Worm (Caenorhabditis elegans) whole organism, L3 larva: ENCODE measurements around the gene scl-19.
"Not testable (repeated sequence)": the region's sequence is repeated elsewhere in the genome, so short reads cannot be mapped to it uniquely, and the experiment has no call there.

Experiments used
- R02D3.7 ChIP-seq: fragments of 150-350 bp; optimal IDR thresholded peaks from 2 replicates; lab custom pipeline; 2014; ENCODE audit warnings: missing biosample characterization, missing genetic modification characterization
- ZK546.5 ChIP-seq: sonication (generic microtip); optimal IDR thresholded peaks from 2 replicates; lab custom pipeline; 2017; ENCODE audit warnings: missing biosample characterization, missing genetic modification characterization
- aly-2 ChIP-seq: fragments of 150-350 bp; optimal IDR thresholded peaks from 2 replicates; lab custom pipeline; 2014; ENCODE audit warnings: missing biosample characterization, missing genetic modification characterization
- elt-1 ChIP-seq: fragments of 150-350 bp; optimal IDR thresholded peaks from 2 replicates; lab custom pipeline; 2014; ENCODE audit warnings: missing biosample characterization, missing genetic modification characterization
- elt-2 ChIP-seq: sonication (generic microtip); optimal IDR thresholded peaks from 2 replicates; lab custom pipeline; 2016; ENCODE audit warnings: missing genetic modification reagents, mild to moderate bottlenecking, missing genetic modification characterization, missing compliant biosample characterization
- elt-3 ChIP-seq, 3 experiments: fragments of 150-350 bp in 1 of 3; sonication (generic microtip) in 2 of 3; optimal IDR thresholded peaks; 2 replicates in 2 of 3; 4 replicates in 1 of 3; lab custom pipeline; 2014 to 2017; ENCODE audit warnings: missing biosample characterization in 3 of 3, missing genetic modification characterization in 3 of 3
- eor-1 ChIP-seq, 2 experiments: fragments of 150-350 bp; optimal IDR thresholded peaks; 2 replicates each; lab custom pipeline; 2014 to 2018; ENCODE audit warnings: missing biosample characterization in 2 of 2, missing genetic modification characterization in 2 of 2
- fkh-10 ChIP-seq: sonication (generic microtip); optimal IDR thresholded peaks from 2 replicates; lab custom pipeline; 2017; ENCODE audit warnings: missing biosample characterization, missing genetic modification reagents, missing genetic modification characterization
- fkh-2 ChIP-seq: fragments of 150-350 bp; optimal IDR thresholded peaks from 2 replicates; lab custom pipeline; 2014; ENCODE audit warnings: missing biosample characterization, missing genetic modification reagents, missing genetic modification characterization
- fos-1 ChIP-seq: fragments of 150-350 bp; optimal IDR thresholded peaks from 2 replicates; lab custom pipeline; 2014; ENCODE audit warnings: missing biosample characterization, missing genetic modification characterization
- jun-1 ChIP-seq: fragments of 150-350 bp; optimal IDR thresholded peaks from 2 replicates; lab custom pipeline; 2014; ENCODE audit warnings: missing biosample characterization, missing genetic modification reagents, missing genetic modification characterization
- lin-15B ChIP-seq: fragments of 150-350 bp; optimal IDR thresholded peaks from 2 replicates; lab custom pipeline; 2014; ENCODE audit warnings: missing biosample characterization, missing genetic modification characterization
- lsy-12 ChIP-seq: sonication (generic microtip); optimal IDR thresholded peaks from 2 replicates; lab custom pipeline; 2016; ENCODE audit warnings: mild to moderate bottlenecking, missing genetic modification characterization, missing compliant biosample characterization
- nfya-1 ChIP-seq: sonication (generic microtip); optimal IDR thresholded peaks from 2 replicates; lab custom pipeline; 2017; ENCODE audit warnings: missing genetic modification characterization, mild to moderate bottlenecking, missing compliant biosample characterization, antibody characterized with exemption, moderate library complexity; ENCODE audit not compliant: insufficient read depth
- nhr-237 ChIP-seq: fragments of 150-350 bp; optimal IDR thresholded peaks from 2 replicates; lab custom pipeline; 2014; ENCODE audit warnings: missing biosample characterization, missing genetic modification characterization
- nhr-25 ChIP-seq: sonication (generic microtip); optimal IDR thresholded peaks from 2 replicates; lab custom pipeline; 2017; ENCODE audit warnings: missing biosample characterization, missing genetic modification characterization
- nhr-28 ChIP-seq: fragments of 150-350 bp; optimal IDR thresholded peaks from 2 replicates; lab custom pipeline; 2014; ENCODE audit warnings: missing biosample characterization, missing genetic modification characterization
- nhr-43 ChIP-seq: sonication (generic microtip); optimal IDR thresholded peaks from 2 replicates; lab custom pipeline; 2016; ENCODE audit warnings: mild to moderate bottlenecking, missing genetic modification characterization, missing compliant biosample characterization; ENCODE audit not compliant: poor library complexity, severe bottlenecking
- nhr-67 ChIP-seq: fragments of 150-350 bp; optimal IDR thresholded peaks from 2 replicates; lab custom pipeline; 2014; ENCODE audit warnings: missing biosample characterization, missing genetic modification characterization
- nhr-77 ChIP-seq: fragments of 150-350 bp; optimal IDR thresholded peaks from 2 replicates; lab custom pipeline; 2014; ENCODE audit warnings: missing biosample characterization, missing genetic modification characterization
- sea-2 ChIP-seq: fragments of 150-350 bp; sonication (generic microtip); optimal IDR thresholded peaks from 4 replicates; lab custom pipeline; 2014; ENCODE audit warnings: missing biosample characterization, missing genetic modification reagents, missing genetic modification characterization
- snpc-4 ChIP-seq: fragments of 150-350 bp; optimal IDR thresholded peaks from 2 replicates; lab custom pipeline; 2014; ENCODE audit warnings: missing biosample characterization, missing genetic modification characterization
- tbx-2 ChIP-seq: sonication (generic microtip); optimal IDR thresholded peaks from 2 replicates; lab custom pipeline; 2016; ENCODE audit warnings: mild to moderate bottlenecking, missing genetic modification characterization, missing compliant biosample characterization
- unc-39 ChIP-seq: sonication (generic microtip); optimal IDR thresholded peaks from 4 replicates; lab custom pipeline; 2017; ENCODE audit warnings: missing biosample characterization, missing genetic modification characterization
- unc-62 ChIP-seq: fragments of 150-350 bp; sonication (generic microtip); optimal IDR thresholded peaks from 4 replicates; lab custom pipeline; 2014; ENCODE audit warnings: missing biosample characterization, missing genetic modification reagents, missing genetic modification characterization
- zag-1 ChIP-seq: fragments of 150-350 bp; optimal IDR thresholded peaks from 2 replicates; lab custom pipeline; 2014; ENCODE audit warnings: missing biosample characterization, missing genetic modification characterization
- ztf-11 ChIP-seq: fragments of 150-350 bp; optimal IDR thresholded peaks from 2 replicates; lab custom pipeline; 2014; ENCODE audit warnings: missing biosample characterization, missing genetic modification characterization

scl-19 gene

ce11 chrV:18750445-18750844 lies 18.7 kb downstream of the scl-19 start, which contains the start of the genes F11D11.21 and F11D11.12:
Gene F11D11.21, minus strand, starts transcription at chrV:18750545.
Gene F11D11.12, minus strand, starts transcription at chrV:18750682.
- TF ChIP-seq elt-2 (tag; lab: Kevin White, UChicago) (no peak), unc-62 (GFP tag; lab: Kevin White, UChicago) (no peak), fkh-2 (tag; lab: Kevin White, UChicago) (no peak)

ce11 chrV:18753036-18753435 lies 21.2 kb downstream of the scl-19 start, which contains the start of gene F11D11.6:
Gene F11D11.6, minus strand, starts transcription at chrV:18753136.
- TF ChIP-seq ZK546.5 (tag; lab: Kevin White, UChicago) = no peak

ce11 chrV:18754328-18754727 lies 22.5 kb downstream of the scl-19 start, which contains the start of gene clec-254:
Gene clec-254, minus strand, starts transcription at chrV:18754428.
- TF ChIP-seq fkh-2 (tag; lab: Kevin White, UChicago); sea-2 (GFP tag; lab: Kevin White, UChicago); nhr-28: not testable (repeated sequence)

- no peak for TF ChIP-seq nhr-77 (tag; lab: Kevin White, UChicago)
- TF ChIP-seq fkh-10 = no peak
- TF ChIP-seq lin-15B (tag; lab: Kevin White, UChicago) = no peak
- no peak for TF ChIP-seq unc-39 (tag; lab: Kevin White, UChicago)
- no peak for TF ChIP-seq nhr-43 (tag; lab: Kevin White, UChicago)
- TF ChIP-seq tbx-2 = no peak
Measured at ce11 chrV:18760174-18760573, 28.4 kb downstream of the scl-19 start, which contains the start of gene F11D11.3. Gene F11D11.3, minus strand, starts transcription at chrV:18760274.

- TF ChIP-seq nfya-1 (no peak), nhr-28 (no peak)
Measured at ce11 chrV:18761078-18761477, 29.3 kb downstream of the scl-19 start, which contains the start of gene F11D11.4. Gene F11D11.4, plus strand, starts transcription at chrV:18761378.

- TF ChIP-seq fkh-2, fos-1, unc-39 (tag; lab: Kevin White, UChicago): not testable (repeated sequence)
- TF ChIP-seq, all 47 proteins: peak for 0; not testable (repeated sequence) for 47
Measured at ce11 chrV:18762044-18762443, 30.3 kb downstream of the scl-19 start, which contains the start of gene F11D11.22. Gene F11D11.22, plus strand, starts transcription at chrV:18762344.

ce11 chrV:18769902-18770301 lies 38.1 kb downstream of the scl-19 start:
- TF ChIP-seq lin-15B (tag; lab: Kevin White, UChicago) = no peak
- TF ChIP-seq elt-2 (tag; lab: Kevin White, UChicago) = no peak
- no peak for TF ChIP-seq zag-1
- no peak for TF ChIP-seq lsy-12
- no peak for TF ChIP-seq aly-2 (tag; lab: Kevin White, UChicago)
- no peak for TF ChIP-seq nhr-43 (tag; lab: Kevin White, UChicago)
- no peak for TF ChIP-seq unc-39 (tag; lab: Kevin White, UChicago)
- no peak for TF ChIP-seq elt-1 (tag; lab: Kevin White, UChicago)
- TF ChIP-seq snpc-4 = no peak
- no peak for TF ChIP-seq nhr-237
- no peak for TF ChIP-seq nhr-67 (tag; lab: Kevin White, UChicago)
- no peak for TF ChIP-seq tbx-2
- TF ChIP-seq nhr-25 (tag; lab: Kevin White, UChicago) = no peak
- TF ChIP-seq ztf-11 = no peak
- TF ChIP-seq fos-1 (tag; lab: Kevin White, UChicago) = no peak
- TF ChIP-seq sea-2 (GFP tag; lab: Kevin White, UChicago) = no peak
- TF ChIP-seq elt-3 (tag; optimal IDR thresholded peaks at IDR 0.05; lab: Kevin White, UChicago) = no peak
- TF ChIP-seq jun-1 (tag; lab: Kevin White, UChicago) = no peak
- no peak for TF ChIP-seq R02D3.7 (tag; lab: Kevin White, UChicago)
- no peak for TF ChIP-seq eor-1 (tag; optimal IDR thresholded peaks at IDR 0.05; lab: Kevin White, UChicago)
- TF ChIP-seq, all 47 proteins: peak for 0
